Worm (Caenorhabditis elegans) whole organism, early embryonic: ENCODE data around the gene lnkn-1.

Experiments used
- B0310.2 ChIP-seq: sonication (generic microtip); optimal IDR thresholded peaks from 2 replicates; lab custom pipeline; 2016; ENCODE audit warnings: mild to moderate bottlenecking, missing genetic modification characterization, missing compliant biosample characterization
- F13C5.2 ChIP-seq: sonication (generic microtip); optimal IDR thresholded peaks from 2 replicates; lab custom pipeline; 2017; ENCODE audit warnings: mild to moderate bottlenecking, missing genetic modification characterization, inconsistent platforms, missing compliant biosample characterization
- ama-1 ChIP-seq: fragments of 150-350 bp; optimal IDR thresholded peaks from 2 replicates; lab custom pipeline; 2014
- ceh-13 ChIP-seq: fragments of 200-800 bp; sonication (Bioruptor generic); optimal IDR thresholded peaks from 2 replicates; lab custom pipeline; 2018; ENCODE audit warnings: mild to moderate bottlenecking, missing genetic modification characterization, missing compliant biosample characterization
- ets-7 ChIP-seq: sonication (generic microtip); optimal IDR thresholded peaks from 2 replicates; lab custom pipeline; 2016; ENCODE audit warnings: missing genotype, missing genetic modification characterization, missing compliant biosample characterization
- flt-1 ChIP-seq: fragments of 200-800 bp; sonication (Bioruptor generic); IDR thresholded peaks from 2 replicates; pipeline ENCODE4 v1.3.6; 2022; ENCODE audit warnings: missing genetic modification characterization, missing compliant biosample characterization
- scrt-1 ChIP-seq: fragments of 200-800 bp; sonication (Bioruptor generic); IDR thresholded peaks from 2 replicates; pipeline ENCODE4 v1.3.6; 2022; ENCODE audit warnings: missing genetic modification characterization, missing compliant biosample characterization
- tbx-37 ChIP-seq: fragments of 200-800 bp; sonication (Bioruptor generic); conservative IDR thresholded peaks from 2 replicates; pipeline ENCODE4 v1.3.6; 2022; ENCODE audit warnings: missing genetic modification reagents, missing genetic modification characterization, missing compliant biosample characterization
- tra-4 ChIP-seq: sonication (generic microtip); optimal IDR thresholded peaks from 2 replicates; lab custom pipeline; 2017; ENCODE audit warnings: missing genetic modification characterization, missing compliant biosample characterization

ce11 chrIII:8878960-8879359, 11.1 kb upstream of the lnkn-1 start:
- no peak for TF ChIP-seq ama-1 (lab: Kevin White, UChicago)
- TF ChIP-seq ets-7, result no peak
- no peak for TF ChIP-seq scrt-1
- TF ChIP-seq tbx-37 (GFP tag; lab: Robert Waterston, UW), result no peak
- TF ChIP-seq ceh-13, result no peak
- no peak for TF ChIP-seq B0310.2 (tag; lab: Kevin White, UChicago)
- TF ChIP-seq flt-1, result no peak
- TF ChIP-seq tra-4 (tag; lab: Kevin White, UChicago), result no peak
- TF ChIP-seq F13C5.2 (tag; lab: Kevin White, UChicago), result no peak
